Worm (Caenorhabditis elegans) whole organism, midembryonic: ENCODE data around the gene Y68A4A.13.

ENCODE experiments used
- cog-1 ChIP-seq: sonication (generic microtip); optimal IDR thresholded peaks from 2 replicates; lab custom pipeline; 2016; ENCODE audit warnings: missing genetic modification characterization, missing compliant biosample characterization
- flt-1 ChIP-seq: fragments of 200-800 bp; sonication (Bioruptor generic); IDR thresholded peaks from 2 replicates; pipeline ENCODE4 v1.3.6; 2022; ENCODE audit warnings: missing genetic modification characterization, missing compliant biosample characterization
- med-1 ChIP-seq: sonication (generic microtip); optimal IDR thresholded peaks from 2 replicates; lab custom pipeline; 2017; ENCODE audit warnings: missing genetic modification characterization, mild to moderate bottlenecking, missing compliant biosample characterization, antibody characterized with exemption, missing genetic modification reagents; ENCODE audit not compliant: insufficient read depth
- tab-1 ChIP-seq: fragments of 200-800 bp; sonication (Bioruptor generic); IDR thresholded peaks from 2 replicates; pipeline ENCODE4 v1.3.6; 2022; ENCODE audit warnings: missing genetic modification characterization, missing compliant biosample characterization

ce11 chrV:17255454-17255853 is 47.5 kb upstream of the Y68A4A.13 start, which contains the start of gene srh-115:
- TF ChIP-seq flt-1 (GFP tag; lab: Robert Waterston, UW) (no peak), tab-1 (no peak), med-1 (no peak), cog-1 (tag; lab: Kevin White, UChicago) (no peak)
